Worm (Caenorhabditis elegans) whole organism, young adult: ENCODE data around the gene srsx-16.

Source experiments
- B0035.1 ChIP-seq: sonication (generic microtip); optimal IDR thresholded peaks from 2 replicates; lab custom pipeline; 2016; ENCODE audit warnings: missing genetic modification characterization, mild to moderate bottlenecking, missing compliant biosample characterization, missing genotype, missing genetic modification reagents
- B0261.1 ChIP-seq: sonication (generic microtip); optimal IDR thresholded peaks from 2 replicates; lab custom pipeline; 2016; ENCODE audit warnings: mild to moderate bottlenecking, missing genetic modification characterization, moderate library complexity, missing compliant biosample characterization
- B0336.3 ChIP-seq: fragments of 200-800 bp; sonication (Bioruptor generic); IDR thresholded peaks from 2 replicates; pipeline ENCODE4 v1.3.6; 2022; ENCODE audit warnings: missing genetic modification characterization, missing compliant biosample characterization
- C06A6.2 ChIP-seq: fragments of 200-800 bp; sonication (Bioruptor generic); conservative IDR thresholded peaks from 2 replicates; pipeline ENCODE4 v1.3.6; 2022; ENCODE audit warnings: missing genetic modification characterization, missing compliant biosample characterization
- T07F8.4 ChIP-seq: sonication (generic microtip); optimal IDR thresholded peaks from 2 replicates; lab custom pipeline; 2016; ENCODE audit warnings: mild to moderate bottlenecking, missing genetic modification characterization, moderate library complexity, missing compliant biosample characterization
- Y53G8AR.9 ChIP-seq: fragments of 200-800 bp; sonication (Bioruptor generic); conservative IDR thresholded peaks from 2 replicates; pipeline ENCODE4 v1.3.6; 2022; ENCODE audit warnings: missing genetic modification reagents, missing genetic modification characterization, missing compliant biosample characterization
- Y79H2A.3 ChIP-seq: fragments of 200-800 bp; sonication (Bioruptor generic); conservative IDR thresholded peaks from 2 replicates; pipeline ENCODE4 v1.3.6; 2022; ENCODE audit warnings: missing genetic modification reagents, missing genetic modification characterization, missing compliant biosample characterization
- akir-1 ChIP-seq: fragments of 200-800 bp; sonication (Bioruptor generic); optimal IDR thresholded peaks from 2 replicates; lab custom pipeline; 2018; ENCODE audit warnings: mild to moderate bottlenecking, missing genetic modification characterization, moderate library complexity, missing compliant biosample characterization
- atf-7 ChIP-seq: sonication (generic microtip); optimal IDR thresholded peaks from 2 replicates; lab custom pipeline; 2017; ENCODE audit warnings: mild to moderate bottlenecking, missing genetic modification characterization, missing compliant biosample characterization
- athp-1 ChIP-seq: sonication (generic microtip); optimal IDR thresholded peaks from 2 replicates; lab custom pipeline; 2017; ENCODE audit warnings: mild to moderate bottlenecking, missing genetic modification characterization, missing compliant biosample characterization
- attf-5 ChIP-seq: fragments of 200-800 bp; sonication (Bioruptor generic); optimal IDR thresholded peaks from 2 replicates; lab custom pipeline; 2018; ENCODE audit warnings: mild to moderate bottlenecking, missing genetic modification characterization, missing compliant biosample characterization
- cebp-2 ChIP-seq: fragments of 200-800 bp; sonication (Bioruptor generic); IDR thresholded peaks from 2 replicates; pipeline ENCODE4 v1.3.6; 2022; ENCODE audit warnings: missing genetic modification characterization, missing compliant biosample characterization
- ceh-27 ChIP-seq: fragments of 200-800 bp; sonication (Bioruptor generic); optimal IDR thresholded peaks from 2 replicates; lab custom pipeline; 2018; ENCODE audit warnings: mild to moderate bottlenecking, missing genetic modification characterization, moderate library complexity, missing compliant biosample characterization
- ceh-40 ChIP-seq: fragments of 200-800 bp; sonication (Bioruptor generic); IDR thresholded peaks from 2 replicates; pipeline ENCODE4 v1.3.6; 2022; ENCODE audit warnings: missing genetic modification characterization, missing compliant biosample characterization
- ceh-79 ChIP-seq: sonication (generic microtip); optimal IDR thresholded peaks from 2 replicates; lab custom pipeline; 2017; ENCODE audit warnings: mild to moderate bottlenecking, missing genetic modification characterization, missing compliant biosample characterization
- ceh-91 ChIP-seq: fragments of 200-800 bp; sonication (Bioruptor generic); IDR thresholded peaks from 2 replicates; pipeline ENCODE4 v1.3.6; 2022; ENCODE audit warnings: missing genetic modification reagents, missing genetic modification characterization, missing compliant biosample characterization
- chd-7 ChIP-seq: sonication (generic microtip); optimal IDR thresholded peaks from 2 replicates; lab custom pipeline; 2016; ENCODE audit warnings: mild to moderate bottlenecking, missing genetic modification characterization, moderate library complexity, missing compliant biosample characterization
- dpff-1 ChIP-seq: sonication (generic microtip); optimal IDR thresholded peaks from 2 replicates; lab custom pipeline; 2017; ENCODE audit warnings: mild to moderate bottlenecking, missing genetic modification characterization, missing compliant biosample characterization
- efl-1 ChIP-seq: fragments of 150-350 bp; optimal IDR thresholded peaks from 2 replicates; lab custom pipeline; 2014; ENCODE audit warnings: missing biosample characterization, missing genetic modification reagents, missing genetic modification characterization
- egl-44 ChIP-seq: fragments of 200-800 bp; sonication (Bioruptor generic); IDR thresholded peaks from 2 replicates; pipeline ENCODE4 v1.3.6; 2022; ENCODE audit warnings: missing genetic modification reagents, missing genetic modification characterization, missing compliant biosample characterization
- ekl-4 ChIP-seq: fragments of 200-800 bp; sonication (Bioruptor generic); IDR thresholded peaks from 2 replicates; pipeline ENCODE4 v1.3.6; 2022; ENCODE audit warnings: missing genetic modification reagents, missing genetic modification characterization, missing compliant biosample characterization
- ets-4 ChIP-seq: fragments of 200-800 bp; sonication (Bioruptor generic); optimal IDR thresholded peaks from 2 replicates; lab custom pipeline; 2018; ENCODE audit warnings: mild to moderate bottlenecking, missing genetic modification characterization, missing compliant biosample characterization
- fkh-3 ChIP-seq: sonication (generic microtip); optimal IDR thresholded peaks from 2 replicates; lab custom pipeline; 2016; ENCODE audit warnings: mild to moderate bottlenecking, missing genetic modification characterization, missing compliant biosample characterization
- hlh-26 ChIP-seq: fragments of 200-800 bp; sonication (Bioruptor generic); conservative IDR thresholded peaks from 2 replicates; pipeline ENCODE4 v1.3.6; 2022; ENCODE audit warnings: missing genetic modification reagents, missing genetic modification characterization, missing compliant biosample characterization
- hsf-1 ChIP-seq: fragments of 200-800 bp; sonication (Bioruptor generic); IDR thresholded peaks from 2 replicates; pipeline ENCODE4 v1.3.6; 2022; ENCODE audit warnings: missing genetic modification reagents, missing genetic modification characterization, missing compliant biosample characterization
- let-526 ChIP-seq: fragments of 200-800 bp; sonication (Bioruptor generic); IDR thresholded peaks from 2 replicates; pipeline ENCODE4 v1.3.6; 2022; ENCODE audit warnings: missing genetic modification reagents, missing genetic modification characterization, missing compliant biosample characterization
- lin-35 ChIP-seq, 3 experiments: fragments of 150-350 bp in 2 of 3; sonication (generic microtip) in 1 of 3; optimal IDR thresholded peaks; 2 replicates each; lab custom pipeline; 2014 to 2018; ENCODE audit warnings: missing biosample characterization in 3 of 3, missing genetic modification characterization in 3 of 3, missing genetic modification reagents in 3 of 3
- lin-54 ChIP-seq: fragments of 200-800 bp; sonication (Bioruptor generic); optimal IDR thresholded peaks from 2 replicates; lab custom pipeline; 2018; ENCODE audit warnings: mild to moderate bottlenecking, missing genetic modification characterization, missing compliant biosample characterization
- madf-8 ChIP-seq: fragments of 200-800 bp; sonication (Bioruptor generic); conservative IDR thresholded peaks from 2 replicates; pipeline ENCODE4 v1.3.6; 2022; ENCODE audit warnings: missing genetic modification reagents, missing genetic modification characterization, missing compliant biosample characterization
- mcd-1 ChIP-seq: fragments of 200-800 bp; sonication (Bioruptor generic); IDR thresholded peaks from 2 replicates; pipeline ENCODE4 v1.3.6; 2022; ENCODE audit warnings: missing genetic modification reagents, missing genetic modification characterization, missing compliant biosample characterization
- mes-4 ChIP-seq: sonication (generic microtip); optimal IDR thresholded peaks from 2 replicates; lab custom pipeline; 2016; ENCODE audit warnings: missing genotype, missing genetic modification characterization, missing compliant biosample characterization
- nfya-2 ChIP-seq: fragments of 200-800 bp; sonication (Bioruptor generic); IDR thresholded peaks from 2 replicates; pipeline ENCODE4 v1.3.6; 2022; ENCODE audit warnings: missing genetic modification reagents, missing genetic modification characterization, missing compliant biosample characterization
- nfyb-1 ChIP-seq: fragments of 200-800 bp; sonication (Bioruptor generic); IDR thresholded peaks from 2 replicates; pipeline ENCODE4 v1.3.6; 2022; ENCODE audit warnings: missing genetic modification reagents, missing genetic modification characterization, missing compliant biosample characterization
- nhr-120 ChIP-seq: fragments of 200-800 bp; sonication (Bioruptor generic); IDR thresholded peaks from 2 replicates; pipeline ENCODE4 v1.3.6; 2022; ENCODE audit warnings: missing genetic modification characterization, missing compliant biosample characterization
- nhr-179 ChIP-seq: sonication (generic microtip); optimal IDR thresholded peaks from 2 replicates; lab custom pipeline; 2016; ENCODE audit warnings: mild to moderate bottlenecking, missing genetic modification characterization, missing compliant biosample characterization
- nhr-80 ChIP-seq: sonication (generic microtip); optimal IDR thresholded peaks from 2 replicates; lab custom pipeline; 2016; ENCODE audit warnings: missing genetic modification characterization, missing compliant biosample characterization
- nhr-90 ChIP-seq: sonication (generic microtip); optimal IDR thresholded peaks from 2 replicates; lab custom pipeline; 2016; ENCODE audit warnings: missing genotype, mild to moderate bottlenecking, missing genetic modification characterization, missing compliant biosample characterization
- repo-1 ChIP-seq: sonication (generic microtip); optimal IDR thresholded peaks from 2 replicates; lab custom pipeline; 2017; ENCODE audit warnings: mild to moderate bottlenecking, missing genetic modification characterization, missing compliant biosample characterization
- snpc-4 ChIP-seq, 5 experiments: fragments of 150-350 bp in 1 of 5; sonication (generic microtip) in 4 of 5; optimal IDR thresholded peaks; 2 replicates each; lab custom pipeline; 2014 to 2018; ENCODE audit warnings: missing genetic modification characterization in 5 of 5, missing biosample characterization in 3 of 5, antibody characterized with exemption in 2 of 5, mild to moderate bottlenecking in 2 of 5, missing compliant biosample characterization in 2 of 5, missing genotype in 2 of 5, moderate library complexity in 2 of 5, missing genetic modification reagents in 1 of 5
- sptf-2 ChIP-seq: fragments of 200-800 bp; sonication (Bioruptor generic); optimal IDR thresholded peaks from 2 replicates; lab custom pipeline; 2018; ENCODE audit warnings: mild to moderate bottlenecking, missing genetic modification characterization, missing compliant biosample characterization
- tbp1 ChIP-seq: fragments of 200-800 bp; sonication (Bioruptor generic); optimal IDR thresholded peaks from 2 replicates; lab custom pipeline; 2018; ENCODE audit warnings: mild to moderate bottlenecking, missing genetic modification characterization, missing compliant biosample characterization
- tbx-9 ChIP-seq: sonication (generic microtip); optimal IDR thresholded peaks from 2 replicates; lab custom pipeline; 2016; ENCODE audit warnings: borderline replicate concordance, missing genetic modification characterization, inconsistent platforms, missing compliant biosample characterization
- xnd-1 ChIP-seq: sonication (generic microtip); optimal IDR thresholded peaks from 2 replicates; lab custom pipeline; 2016; ENCODE audit warnings: missing genotype, missing genetic modification reagents, missing genetic modification characterization, missing compliant biosample characterization
- zfh-2 ChIP-seq: fragments of 200-800 bp; sonication (Bioruptor generic); conservative IDR thresholded peaks from 2 replicates; pipeline ENCODE4 v1.3.6; 2022; ENCODE audit warnings: missing genetic modification reagents, missing genetic modification characterization, missing compliant biosample characterization
- ztf-22 ChIP-seq: fragments of 200-800 bp; sonication (Bioruptor generic); optimal IDR thresholded peaks from 2 replicates; lab custom pipeline; 2018; ENCODE audit warnings: mild to moderate bottlenecking, missing genetic modification characterization, moderate library complexity, missing compliant biosample characterization
- ztf-25 ChIP-seq: fragments of 200-800 bp; sonication (Bioruptor generic); IDR thresholded peaks from 2 replicates; pipeline ENCODE4 v1.3.6; 2022; ENCODE audit warnings: missing genetic modification reagents, missing genetic modification characterization, missing compliant biosample characterization
- ztf-26 ChIP-seq: sonication (generic microtip); optimal IDR thresholded peaks from 2 replicates; lab custom pipeline; 2017; ENCODE audit warnings: missing genetic modification characterization, missing compliant biosample characterization
- ztf-28 ChIP-seq: fragments of 200-800 bp; sonication (Bioruptor generic); IDR thresholded peaks from 2 replicates; pipeline ENCODE4 v1.3.6; 2022; ENCODE audit warnings: missing genetic modification reagents, missing genetic modification characterization, missing compliant biosample characterization

srsx-16 gene

DNA sequence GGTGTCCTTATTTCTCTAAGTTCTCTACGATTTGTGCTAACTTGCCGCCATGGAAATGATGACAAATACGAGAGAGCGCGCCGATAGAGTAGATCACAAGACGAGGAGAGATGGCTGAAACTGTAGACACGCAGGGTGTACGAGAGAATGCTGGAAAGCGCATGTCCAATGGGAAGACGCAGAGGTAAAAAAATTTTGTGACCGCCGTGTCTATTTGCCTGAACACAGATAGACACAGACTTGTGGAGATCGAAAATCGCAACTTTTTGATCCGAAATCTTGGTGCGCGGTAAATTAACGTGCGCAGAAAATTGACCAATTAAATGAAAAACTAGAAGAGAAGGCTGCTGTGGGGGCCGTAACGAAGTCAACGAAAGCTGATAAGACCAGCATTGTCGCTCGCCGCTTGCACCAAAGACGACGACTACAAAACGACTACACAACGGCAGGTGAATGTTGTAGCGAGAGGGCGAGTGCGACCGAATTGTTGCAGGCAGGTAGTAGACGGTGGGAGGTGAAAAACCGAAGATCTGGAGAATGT is 37.7 kb upstream of the srsx-16 start (continued):
- TF ChIP-seq B0035.1 (tag; lab: Kevin White, UChicago) (no peak), nhr-90 (peak; percentile 41), ceh-40 (no peak), B0336.3 (peak; percentile 68), sptf-2 (GFP tag; lab: Kevin White, UChicago) (no peak), B0261.1 (tag; lab: Kevin White, UChicago) (no peak), dpff-1 (tag; lab: Kevin White, UChicago) (no peak), hsf-1 (GFP tag; lab: Robert Waterston, UW) (peak; percentile 56; the same call in 1 of the 2 replicates), snpc-4 (GFP tag; optimal IDR thresholded peaks at IDR 0.05; lab: Kevin White, UChicago) (no peak), snpc-4 (tag; optimal IDR thresholded peaks at IDR 0.05; lab: Kevin White, UChicago) (peak; percentile 25 to 68 (median 48)), ztf-28 (GFP tag; lab: Robert Waterston, UW) (0 out of 2 replicates have a peak, but pooled peaks have one; percentile 28), tbx-9 (tag; lab: Kevin White, UChicago) (no peak), efl-1 (GFP tag; lab: Kevin White, UChicago) (peak; percentile 78), ceh-79 (tag; lab: Kevin White, UChicago) (no peak), ets-4 (no peak), atf-7 (peak; percentile 30), lin-35 (GFP tag; optimal IDR thresholded peaks at IDR 0.05; lab: Kevin White, UChicago) (peak in 1 of 3 experiments; percentile 34), nfyb-1 (GFP tag; lab: Robert Waterston, UW) (peak; percentile 58; the same call in 1 of the 2 replicates), athp-1 (tag; lab: Kevin White, UChicago) (no peak), egl-44 (GFP tag; lab: Robert Waterston, UW) (no peak), chd-7 (peak; percentile 35), attf-5 (GFP tag; lab: Kevin White, UChicago) (peak; percentile 71), nfya-2 (GFP tag; lab: Robert Waterston, UW) (no peak), Y53G8AR.9 (GFP tag; lab: Robert Waterston, UW) (no peak), Y79H2A.3 (GFP tag; lab: Robert Waterston, UW) (no peak), madf-8 (GFP tag; lab: Robert Waterston, UW) (peak; percentile 64), tbp1 (GFP tag; lab: Kevin White, UChicago) (peak; percentile 28), fkh-3 (tag; lab: Kevin White, UChicago) (no peak), cebp-2 (GFP tag; lab: Robert Waterston, UW) (no peak), ekl-4 (GFP tag; lab: Robert Waterston, UW) (peak; percentile 56; the same call in 1 of the 2 replicates), mcd-1 (0 out of 2 replicates have a peak, but pooled peaks have one; percentile 5), ztf-26 (tag; lab: Kevin White, UChicago) (peak; percentile 57), nhr-120 (GFP tag; lab: Robert Waterston, UW) (no peak), hlh-26 (GFP tag; lab: Robert Waterston, UW) (no peak), repo-1 (tag; lab: Kevin White, UChicago) (no peak), T07F8.4 (tag; lab: Kevin White, UChicago) (no peak), let-526 (GFP tag; lab: Robert Waterston, UW) (no peak), C06A6.2 (GFP tag; lab: Robert Waterston, UW) (0 out of 2 replicates have a peak, but pooled peaks have one; percentile 56), ztf-25 (no peak), ztf-22 (no peak), nhr-80 (no peak), lin-54 (GFP tag; lab: Kevin White, UChicago) (peak; percentile 48), xnd-1 (tag; lab: Kevin White, UChicago) (peak; percentile 57), akir-1 (GFP tag; lab: Kevin White, UChicago) (no peak), ceh-91 (GFP tag; lab: Robert Waterston, UW) (0 out of 2 replicates have a peak, but pooled peaks have one; percentile 26), ceh-27 (GFP tag; lab: Kevin White, UChicago) (peak; percentile 9), mes-4 (tag; lab: Kevin White, UChicago) (no peak), nhr-179 (no peak), zfh-2 (GFP tag; lab: Robert Waterston, UW) (peak; percentile 80; the same call in 1 of the 2 replicates)
